Fruit fly (Drosophila melanogaster): ENCODE measurements around the gene CG34367.

CG34367 gene

dm6 chr2L:10321612-10322011 is 32.1 kb downstream of the CG34367 start (continued):
- TF ChIP-seq tgo (GFP tag; IDR thresholded peaks at IDR 0.05) = no peak
- peak; percentile 25; the same call in 1 of the 2 replicates for TF ChIP-seq MBD-R2 (GFP tag; IDR thresholded peaks at IDR 0.05)
- TF ChIP-seq exex (tag; optimal IDR thresholded peaks at IDR 0.05) = peak; percentile 65
- peak; percentile 38 for TF ChIP-seq Hmr (GFP tag; optimal IDR thresholded peaks at IDR 0.05)
- no peak for TF ChIP-seq CG16813 (GFP tag; IDR thresholded peaks at IDR 0.05; ENCODE audit: partially characterized antibody)
- TF ChIP-seq MTF-1 (GFP tag; optimal IDR thresholded peaks at IDR 0.05; ENCODE audit: borderline replicate concordance) = peak; percentile 15
- no peak for TF ChIP-seq Ptx1 (GFP tag; IDR thresholded peaks at IDR 0.05)
- TF ChIP-seq Pdp1 (GFP tag; optimal IDR thresholded peaks at IDR 0.05) = no peak
- no peak for TF ChIP-seq CG14710 (tag; optimal IDR thresholded peaks at IDR 0.05)
- no peak for TF ChIP-seq CG6813 (GFP tag; optimal IDR thresholded peaks at IDR 0.05)
- TF ChIP-seq CG34224 (GFP tag; IDR thresholded peaks at IDR 0.05; ENCODE audit: partially characterized antibody) = no peak
- TF ChIP-seq CG4282 (GFP tag; optimal IDR thresholded peaks at IDR 0.05) = no peak
- peak; percentile 69 for TF ChIP-seq nom (GFP tag; optimal IDR thresholded peaks at IDR 0.05)
- TF ChIP-seq Deaf1 (tag; optimal IDR thresholded peaks at IDR 0.05) = peak; percentile 94
- no peak for TF ChIP-seq Dek (tag; optimal IDR thresholded peaks at IDR 0.05)
- TF ChIP-seq dimm (GFP tag; IDR thresholded peaks at IDR 0.05) = no peak
- TF ChIP-seq ham (GFP tag; IDR thresholded peaks at IDR 0.05) = no peak
- TF ChIP-seq wek (GFP tag; optimal IDR thresholded peaks at IDR 0.05) = no peak
- TF ChIP-seq mld (GFP tag; IDR thresholded peaks at IDR 0.05; ENCODE audit: partially characterized antibody) = no peak
- TF ChIP-seq CG3995 (GFP tag; optimal IDR thresholded peaks at IDR 0.05) = no peak
- peak; percentile 38 for TF ChIP-seq sug (tag; optimal IDR thresholded peaks at IDR 0.05)
- no peak for TF ChIP-seq CG2889 (GFP tag; IDR thresholded peaks at IDR 0.05)
- TF ChIP-seq Hr78 (GFP tag; optimal IDR thresholded peaks at IDR 0.05) = peak in 1 of 2 experiments; percentile 97
- TF ChIP-seq da (GFP tag; optimal IDR thresholded peaks at IDR 0.05) = no peak
- TF ChIP-seq CG10462 (GFP tag; optimal IDR thresholded peaks at IDR 0.05) = no peak
- TF ChIP-seq ems (GFP tag; optimal IDR thresholded peaks at IDR 0.05) = no peak
- TF ChIP-seq run (tag; optimal IDR thresholded peaks at IDR 0.05) = no peak
- TF ChIP-seq Camta (GFP tag; optimal IDR thresholded peaks at IDR 0.05) = no peak
- TF ChIP-seq CG8359 (GFP tag; optimal IDR thresholded peaks at IDR 0.05; ENCODE audit: borderline replicate concordance) = no peak
- no peak for TF ChIP-seq CG12104 (GFP tag; optimal IDR thresholded peaks at IDR 0.05)
- no peak for TF ChIP-seq shn (GFP tag; optimal IDR thresholded peaks at IDR 0.05)
- TF ChIP-seq dan (GFP tag; IDR thresholded peaks at IDR 0.05) = no peak
- TF ChIP-seq Side (GFP tag; optimal IDR thresholded peaks at IDR 0.05) = no peak
- TF ChIP-seq NC2α (GFP tag; optimal IDR thresholded peaks at IDR 0.05) = no peak
- TF ChIP-seq CG16863 (GFP tag; optimal IDR thresholded peaks at IDR 0.05) = no peak
- TF ChIP-seq cwo (GFP tag; optimal IDR thresholded peaks at IDR 0.05) = no peak
- TF ChIP-seq onecut (GFP tag; IDR thresholded peaks at IDR 0.05) = no peak
- no peak for TF ChIP-seq CG9932 (GFP tag; IDR thresholded peaks at IDR 0.05)
- no peak for TF ChIP-seq croc (GFP tag; conservative IDR thresholded peaks at IDR 0.05)
- no peak for TF ChIP-seq CG13424 (tag; optimal IDR thresholded peaks at IDR 0.05)
- no peak for TF ChIP-seq CG17328 (GFP tag; IDR thresholded peaks at IDR 0.05)
- no peak for TF ChIP-seq CG2129 (GFP tag; IDR thresholded peaks at IDR 0.05; ENCODE audit: partially characterized antibody)
- no peak for TF ChIP-seq CG4854 (GFP tag; optimal IDR thresholded peaks at IDR 0.05)
- TF ChIP-seq E2f2 (GFP tag; IDR thresholded peaks at IDR 0.05) = peak; percentile 26; the same call in 1 of the 2 replicates
- no peak for TF ChIP-seq Fer3 (tag; optimal IDR thresholded peaks at IDR 0.05)
- no peak for TF ChIP-seq CG5180 (GFP tag; optimal IDR thresholded peaks at IDR 0.05)
- TF ChIP-seq Lpt (GFP tag; optimal IDR thresholded peaks at IDR 0.05) = no peak
- no peak for TF ChIP-seq CG18599 (GFP tag; optimal IDR thresholded peaks at IDR 0.05)
- TF ChIP-seq vvl (GFP tag; IDR thresholded peaks at IDR 0.05) = peak; percentile 23; the same call in 1 of the 2 replicates
- TF ChIP-seq kah (GFP tag; optimal IDR thresholded peaks at IDR 0.05) = no peak

Data from whole organism, embryonic.